Worm (Caenorhabditis elegans): ENCODE results near the gene C56E6.2.
A peak's percentile ranks its signal among the peaks of the same experiment; 100 is the strongest.

The C56E6.2 gene

DNA sequence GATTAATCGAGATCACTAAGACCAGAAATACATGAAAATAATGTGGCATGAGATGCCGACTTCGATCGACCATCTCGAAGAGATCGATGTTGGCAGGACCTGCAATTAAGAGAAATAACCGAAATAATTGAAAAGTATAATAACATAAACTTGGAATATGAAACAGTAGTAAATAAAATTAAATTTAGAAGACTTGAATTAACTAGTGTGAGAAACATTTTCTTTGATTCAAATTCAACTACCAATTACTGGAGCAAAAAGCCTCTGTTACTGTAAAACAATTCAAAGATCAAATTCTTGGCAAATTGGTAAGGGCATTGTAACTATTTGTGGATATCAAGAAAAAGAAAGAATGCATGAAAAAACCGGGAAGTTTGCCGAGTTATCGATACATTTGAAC lies 10.8 kb upstream of the C56E6.2 start, which contains the start of gene R05G9R.1:
R05G9R.1 (minus strand) TSS at position 101 of the 400 bp plus-strand sequence.
- TF ChIP-seq nhr-2 (tag; optimal IDR thresholded peaks at IDR 0.05) (no peak), hlh-1 (tag; optimal IDR thresholded peaks at IDR 0.05) (no peak), mab-5 (tag; optimal IDR thresholded peaks at IDR 0.05) (no peak), M03D4.4 (tag; optimal IDR thresholded peaks at IDR 0.05) (no peak), unc-120 (tag; optimal IDR thresholded peaks at IDR 0.05; ENCODE audit: poor library complexity, severe bottlenecking) (no peak), sptf-1 (tag; optimal IDR thresholded peaks at IDR 0.05) (no peak), ces-1 (GFP tag; optimal IDR thresholded peaks at IDR 0.05) (no peak), pha-4 (tag; optimal IDR thresholded peaks at IDR 0.05) (no peak), nhr-12 (tag; optimal IDR thresholded peaks at IDR 0.05) (no peak), unc-39 (tag; optimal IDR thresholded peaks at IDR 0.05) (no peak), lsy-2 (tag; optimal IDR thresholded peaks at IDR 0.05) (no peak), tbx-8 (GFP tag; optimal IDR thresholded peaks at IDR 0.05) (no peak), drap-1 (GFP tag; optimal IDR thresholded peaks at IDR 0.05) (no peak), nhr-76 (tag; optimal IDR thresholded peaks at IDR 0.05) (no peak)

- TF ChIP-seq elt-1 (tag; optimal IDR thresholded peaks at IDR 0.05; ENCODE audit: borderline replicate concordance, insufficient read depth), result no peak
- no peak for TF ChIP-seq elt-3 (tag; optimal IDR thresholded peaks at IDR 0.05)
- no peak for TF ChIP-seq ceh-83 (GFP tag; optimal IDR thresholded peaks at IDR 0.05)
- TF ChIP-seq bed-3 (GFP tag; optimal IDR thresholded peaks at IDR 0.05), result no peak
- no peak for TF ChIP-seq pha-4 (tag; optimal IDR thresholded peaks at IDR 0.05)
- no peak for TF ChIP-seq flh-1 (GFP tag; optimal IDR thresholded peaks at IDR 0.05)
- TF ChIP-seq drap-1 (GFP tag; optimal IDR thresholded peaks at IDR 0.05), result no peak
- TF ChIP-seq nhr-12 (tag; optimal IDR thresholded peaks at IDR 0.05), result no peak
- TF ChIP-seq mls-2 (tag; optimal IDR thresholded peaks at IDR 0.05), result no peak
- no peak for TF ChIP-seq ham-2 (GFP tag; optimal IDR thresholded peaks at IDR 0.05)
- no peak for TF ChIP-seq cnd-1 (tag; optimal IDR thresholded peaks at IDR 0.05)
- TF ChIP-seq nhr-237 (tag; optimal IDR thresholded peaks at IDR 0.05), result no peak
- no peak for TF ChIP-seq mep-1 (tag; optimal IDR thresholded peaks at IDR 0.05)
- no peak for TF ChIP-seq ces-1 (GFP tag; optimal IDR thresholded peaks at IDR 0.05)
- TF ChIP-seq tbx-8 (GFP tag; optimal IDR thresholded peaks at IDR 0.05), result no peak
These were observed 8.5 kb upstream of the C56E6.2 start, which contains the start of gene C56E6.7 for ce11 chrII:6516276-6516675. TSS of gene C56E6.7 (plus strand) at chrII:6516576.

DNA sequence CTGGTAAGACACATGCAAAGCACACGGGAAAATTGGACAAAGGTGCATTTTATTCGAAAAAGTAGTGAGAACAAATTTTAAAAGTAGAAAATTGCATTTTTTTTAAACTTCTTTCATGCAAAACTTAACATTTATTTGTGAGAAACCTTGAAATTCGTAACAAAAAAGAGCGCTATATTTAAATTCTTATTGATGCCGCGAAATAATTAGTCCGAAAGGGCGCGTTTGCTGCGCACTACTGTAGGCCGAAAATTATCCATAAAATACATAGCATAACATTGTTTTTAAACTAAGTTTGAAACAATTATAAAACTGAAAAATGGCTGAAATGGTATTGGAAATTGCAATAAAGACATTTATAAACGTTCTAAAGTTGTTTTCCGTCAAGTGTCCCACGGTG lies 5.0 kb upstream of the C56E6.2 start:
- TF ChIP-seq mab-5 (tag; optimal IDR thresholded peaks at IDR 0.05) (no peak), lsy-2 (tag; optimal IDR thresholded peaks at IDR 0.05) (peak; percentile 72), ceh-39 (tag; optimal IDR thresholded peaks at IDR 0.05) (no peak), nhr-2 (tag; optimal IDR thresholded peaks at IDR 0.05) (no peak), unc-62 (GFP tag; optimal IDR thresholded peaks at IDR 0.05) (no peak)

DNA sequence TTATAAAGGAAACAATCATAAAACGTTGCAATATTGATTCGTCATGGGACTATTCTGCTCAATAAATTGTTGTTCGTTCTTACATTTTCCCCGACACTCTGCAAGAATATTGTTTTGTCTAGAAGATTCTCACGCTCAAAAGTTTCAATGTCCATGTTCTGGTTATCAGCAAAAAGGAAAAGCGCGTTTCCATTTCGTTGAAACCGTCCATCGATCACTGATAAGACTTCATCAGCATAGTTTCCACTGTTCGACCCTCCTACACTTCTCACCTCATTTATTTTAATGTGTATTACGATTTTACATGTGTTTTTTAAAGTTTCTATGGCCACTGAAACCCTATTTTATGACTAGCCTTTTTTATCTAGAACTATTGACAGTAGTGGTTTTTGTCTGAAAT lies 4.6 kb upstream of the C56E6.2 start:
- TF ChIP-seq cnd-1 (tag; optimal IDR thresholded peaks at IDR 0.05), result no peak
- no peak for TF ChIP-seq bed-3 (GFP tag; optimal IDR thresholded peaks at IDR 0.05)
- TF ChIP-seq flh-1 (GFP tag; optimal IDR thresholded peaks at IDR 0.05), result no peak
- no peak for TF ChIP-seq elt-3 (tag; optimal IDR thresholded peaks at IDR 0.05)
- no peak for TF ChIP-seq M03D4.4 (tag; optimal IDR thresholded peaks at IDR 0.05)
- TF ChIP-seq pha-4 (tag; optimal IDR thresholded peaks at IDR 0.05), result no peak
- no peak for TF ChIP-seq unc-62 (GFP tag; optimal IDR thresholded peaks at IDR 0.05)
- TF ChIP-seq nhr-237 (tag; optimal IDR thresholded peaks at IDR 0.05), result no peak
- TF ChIP-seq ztf-11 (tag; optimal IDR thresholded peaks at IDR 0.05), result no peak
- no peak for TF ChIP-seq lin-13 (tag; optimal IDR thresholded peaks at IDR 0.05)
- TF ChIP-seq ces-1 (GFP tag; optimal IDR thresholded peaks at IDR 0.05), result no peak
- no peak for TF ChIP-seq sptf-1 (tag; optimal IDR thresholded peaks at IDR 0.05)
- no peak for TF ChIP-seq nhr-2 (tag; optimal IDR thresholded peaks at IDR 0.05)
- no peak for TF ChIP-seq ceh-39 (tag; optimal IDR thresholded peaks at IDR 0.05)
- TF ChIP-seq snpc-4 (tag; optimal IDR thresholded peaks at IDR 0.05), result no peak
- TF ChIP-seq nhr-28 (tag; optimal IDR thresholded peaks at IDR 0.05), result no peak
- TF ChIP-seq elt-1 (tag; optimal IDR thresholded peaks at IDR 0.05; ENCODE audit: borderline replicate concordance, insufficient read depth), result no peak

DNA sequence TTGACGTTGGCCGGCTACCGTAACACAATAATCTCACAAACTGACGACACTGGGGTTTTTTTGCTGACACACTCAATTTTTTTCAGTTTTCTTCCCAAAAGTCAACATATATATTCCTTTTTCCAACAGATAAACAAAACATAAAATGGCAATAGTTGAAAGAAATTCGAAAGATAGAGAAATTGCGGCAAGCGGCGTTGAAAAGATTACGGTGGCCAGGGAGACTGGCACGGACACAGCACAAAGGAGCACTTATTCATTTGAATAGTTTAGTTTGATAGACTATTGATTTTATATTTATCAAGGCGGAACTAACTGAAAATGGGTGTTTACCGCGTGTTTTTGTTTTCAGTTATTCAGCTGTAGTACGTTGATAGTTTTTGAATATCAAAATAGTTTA lies 3.4 kb upstream of the C56E6.2 start, which contains the start of gene toe-2:
toe-2 (minus strand) TSS at position 70 of the 400 bp plus-strand sequence.
- TF ChIP-seq ham-2 (GFP tag; optimal IDR thresholded peaks at IDR 0.05) (no peak), blmp-1 (tag; optimal IDR thresholded peaks at IDR 0.05) (no peak)

Data from whole organism, mixed stage, embryonic.